Fruit fly (Drosophila melanogaster) whole organism, prepupa: ENCODE data around the gene Cby.

Source experiments
- CG10631 ChIP-seq: fragments of 200-800 bp; sonication (Bioruptor generic); optimal IDR thresholded peaks from 2 replicates; lab custom pipeline; 2016; ENCODE audit warnings: missing biosample characterization, missing genetic modification characterization
- CG10669 ChIP-seq: fragments of 200-800 bp; sonication (Bioruptor generic); optimal IDR thresholded peaks from 3 replicates; lab custom pipeline; 2018; ENCODE audit warnings: missing biosample characterization, mild to moderate bottlenecking, missing genetic modification characterization, moderate library complexity
- CG11762 ChIP-seq: fragments of 200-800 bp; sonication (Bioruptor generic); optimal IDR thresholded peaks from 3 replicates; lab custom pipeline; 2016; ENCODE audit warnings: missing biosample characterization, missing genetic modification characterization; ENCODE audit not compliant: insufficient read depth
- CG11902 ChIP-seq: fragments of 200-800 bp; sonication (Bioruptor generic); optimal IDR thresholded peaks from 3 replicates; lab custom pipeline; 2016; ENCODE audit warnings: missing biosample characterization, missing genetic modification characterization
- CG1621 ChIP-seq: fragments of 200-800 bp; sonication (Bioruptor generic); optimal IDR thresholded peaks from 3 replicates; lab custom pipeline; 2018; ENCODE audit warnings: missing biosample characterization, mild to moderate bottlenecking, missing genetic modification characterization
- CG16779 ChIP-seq: fragments of 200-800 bp; sonication (Bioruptor generic); optimal IDR thresholded peaks from 3 replicates; lab custom pipeline; 2017; ENCODE audit warnings: missing biosample characterization, mild to moderate bottlenecking, missing genetic modification characterization
- CG3032 ChIP-seq: fragments of 200-800 bp; optimal IDR thresholded peaks from 2 replicates; lab custom pipeline; 2019; ENCODE audit warnings: missing biosample characterization, mild to moderate bottlenecking, missing genetic modification characterization, moderate library complexity
- CG31627 ChIP-seq: fragments of 200-800 bp; sonication (Bioruptor generic); optimal IDR thresholded peaks from 3 replicates; lab custom pipeline; 2016; ENCODE audit warnings: missing biosample characterization, missing genetic modification characterization
- CG32006 ChIP-seq: fragments of 200-800 bp; sonication (Bioruptor generic); optimal IDR thresholded peaks from 3 replicates; lab custom pipeline; 2017; ENCODE audit warnings: missing biosample characterization, mild to moderate bottlenecking, missing genetic modification characterization
- CG34406 ChIP-seq: fragments of 200-800 bp; sonication (Bioruptor generic); optimal IDR thresholded peaks from 3 replicates; lab custom pipeline; 2016; ENCODE audit warnings: missing biosample characterization, missing genetic modification characterization
- CG4318 ChIP-seq: fragments of 200-800 bp; sonication (Bioruptor generic); optimal IDR thresholded peaks from 3 replicates; lab custom pipeline; 2017; ENCODE audit warnings: missing biosample characterization, mild to moderate bottlenecking, missing genetic modification characterization
- CG6163 ChIP-seq: fragments of 200-800 bp; sonication (Bioruptor generic); IDR thresholded peaks from 3 replicates; pipeline ENCODE4 v1.3.6; 2022; ENCODE audit warnings: missing biosample characterization, missing genetic modification characterization
- CG6276 ChIP-seq: fragments of 200-800 bp; sonication (Bioruptor generic); optimal IDR thresholded peaks from 2 replicates; lab custom pipeline; 2017; ENCODE audit warnings: missing biosample characterization, mild to moderate bottlenecking, missing genetic modification characterization
- CG6792 ChIP-seq: fragments of 200-800 bp; sonication (Bioruptor generic); optimal IDR thresholded peaks from 3 replicates; lab custom pipeline; 2016; ENCODE audit warnings: missing biosample characterization, missing genetic modification characterization
- CG7368 ChIP-seq: fragments of 200-800 bp; sonication (Bioruptor generic); optimal IDR thresholded peaks from 3 replicates; lab custom pipeline; 2016; ENCODE audit warnings: missing biosample characterization, missing genetic modification characterization
- CG8632 ChIP-seq: fragments of 200-800 bp; sonication (Bioruptor generic); optimal IDR thresholded peaks from 3 replicates; lab custom pipeline; 2016; ENCODE audit warnings: missing biosample characterization, missing genetic modification characterization
- Eip75B ChIP-seq: fragments of 200-800 bp; sonication (Bioruptor generic); optimal IDR thresholded peaks from 3 replicates; lab custom pipeline; 2016; ENCODE audit warnings: missing biosample characterization, missing genetic modification characterization
- Eip93F ChIP-seq: fragments of 200-800 bp; sonication (Bioruptor generic); optimal IDR thresholded peaks from 2 replicates; lab custom pipeline; 2016; ENCODE audit warnings: missing biosample characterization, mild to moderate bottlenecking, missing genetic modification characterization
- Ets96B ChIP-seq: fragments of 200-800 bp; optimal IDR thresholded peaks from 2 replicates; lab custom pipeline; 2019; ENCODE audit warnings: missing biosample characterization, mild to moderate bottlenecking, missing genetic modification characterization, moderate library complexity
- Gug ChIP-seq: fragments of 200-800 bp; sonication (Bioruptor generic); IDR thresholded peaks from 2 replicates; pipeline ENCODE4 v1.3.6; 2022; ENCODE audit warnings: missing biosample characterization, missing genetic modification characterization
- Hr38 ChIP-seq: sonication (Bioruptor generic); optimal IDR thresholded peaks from 2 replicates; lab custom pipeline; 2016; ENCODE audit warnings: missing biosample characterization, missing genetic modification characterization
- Hr39 ChIP-seq: fragments of 200-800 bp; sonication (Bioruptor generic); optimal IDR thresholded peaks from 2 replicates; lab custom pipeline; 2016; ENCODE audit warnings: missing biosample characterization, missing genetic modification characterization
- Hr4 ChIP-seq: fragments of 200-800 bp; sonication (Bioruptor generic); optimal IDR thresholded peaks from 3 replicates; lab custom pipeline; 2016; ENCODE audit warnings: missing biosample characterization, missing genetic modification characterization
- Lpt ChIP-seq: fragments of 200-800 bp; sonication (Bioruptor generic); optimal IDR thresholded peaks from 3 replicates; lab custom pipeline; 2016; ENCODE audit warnings: missing biosample characterization, missing genetic modification characterization
- Met ChIP-seq: fragments of 200-800 bp; sonication (Bioruptor generic); optimal IDR thresholded peaks from 3 replicates; lab custom pipeline; 2016; ENCODE audit warnings: missing biosample characterization, missing genetic modification characterization
- OdsH ChIP-seq: fragments of 200-800 bp; sonication (Bioruptor generic); optimal IDR thresholded peaks from 3 replicates; lab custom pipeline; 2016; ENCODE audit warnings: missing biosample characterization, missing genetic modification characterization
- Smox ChIP-seq: fragments of 200-800 bp; sonication (Bioruptor generic); optimal IDR thresholded peaks from 3 replicates; lab custom pipeline; 2016; ENCODE audit warnings: missing biosample characterization, missing genetic modification characterization
- Sox102F ChIP-seq: fragments of 200-800 bp; sonication (Bioruptor generic); optimal IDR thresholded peaks from 2 replicates; lab custom pipeline; 2016; ENCODE audit warnings: missing biosample characterization, mild to moderate bottlenecking, missing genetic modification characterization
- Sox14 ChIP-seq: fragments of 200-800 bp; sonication (Bioruptor generic); optimal IDR thresholded peaks from 3 replicates; lab custom pipeline; 2016; ENCODE audit warnings: missing biosample characterization, missing genetic modification characterization
- Sox15 ChIP-seq: fragments of 200-800 bp; sonication (Bioruptor generic); optimal IDR thresholded peaks from 3 replicates; lab custom pipeline; 2016; ENCODE audit warnings: missing biosample characterization, missing genetic modification characterization
- achi ChIP-seq: fragments of 200-800 bp; sonication (Bioruptor generic); optimal IDR thresholded peaks from 3 replicates; lab custom pipeline; 2016; ENCODE audit warnings: missing biosample characterization, missing genetic modification characterization
- acj6 ChIP-seq: fragments of 200-800 bp; sonication (Bioruptor generic); optimal IDR thresholded peaks from 3 replicates; lab custom pipeline; 2016; ENCODE audit warnings: missing biosample characterization, missing genetic modification characterization
- cyc ChIP-seq: fragments of 200-800 bp; sonication (Bioruptor generic); optimal IDR thresholded peaks from 3 replicates; lab custom pipeline; 2016; ENCODE audit warnings: missing biosample characterization, missing genetic modification characterization
- dac ChIP-seq: fragments of 200-800 bp; sonication (Bioruptor generic); optimal IDR thresholded peaks from 2 replicates; lab custom pipeline; 2017; ENCODE audit warnings: missing biosample characterization, mild to moderate bottlenecking, missing genetic modification characterization
- dsx ChIP-seq: fragments of 200-800 bp; optimal IDR thresholded peaks from 3 replicates; lab custom pipeline; 2019; ENCODE audit warnings: missing biosample characterization, mild to moderate bottlenecking, missing genetic modification characterization, moderate library complexity; ENCODE audit not compliant: poor library complexity, severe bottlenecking
- fkh ChIP-seq: fragments of 200-800 bp; sonication (Bioruptor generic); optimal IDR thresholded peaks from 3 replicates; lab custom pipeline; 2017; ENCODE audit warnings: missing biosample characterization, mild to moderate bottlenecking, missing genetic modification characterization, moderate library complexity
- lz ChIP-seq: fragments of 200-800 bp; sonication (Bioruptor generic); optimal IDR thresholded peaks from 3 replicates; lab custom pipeline; 2016; ENCODE audit warnings: missing biosample characterization, missing genetic modification characterization
- net ChIP-seq: fragments of 200-800 bp; sonication (Bioruptor generic); optimal IDR thresholded peaks from 3 replicates; lab custom pipeline; 2016; ENCODE audit warnings: missing biosample characterization, missing genetic modification characterization
- pdm3 ChIP-seq: fragments of 200-800 bp; sonication (Bioruptor generic); optimal IDR thresholded peaks from 3 replicates; lab custom pipeline; 2016; ENCODE audit warnings: missing biosample characterization, missing genetic modification characterization
- salr ChIP-seq, 2 experiments: fragments of 200-800 bp; sonication (Bioruptor generic); optimal IDR thresholded peaks; 3 replicates each; lab custom pipeline; 2016 to 2018; ENCODE audit warnings: missing biosample characterization in 2 of 2, missing genetic modification characterization in 2 of 2, mild to moderate bottlenecking in 1 of 2
- spab ChIP-seq: fragments of 200-800 bp; sonication (Bioruptor generic); optimal IDR thresholded peaks from 2 replicates; lab custom pipeline; 2017; ENCODE audit warnings: missing biosample characterization, mild to moderate bottlenecking, missing genetic modification characterization, missing genetic modification reagents
- ss ChIP-seq, 2 experiments: fragments of 200-800 bp; sonication (Bioruptor generic); optimal IDR thresholded peaks; 2 replicates in 1 of 2; 3 replicates in 1 of 2; lab custom pipeline; 2017 to 2018; ENCODE audit warnings: mild to moderate bottlenecking in 2 of 2, missing biosample characterization in 2 of 2, missing genetic modification characterization in 2 of 2, moderate library complexity in 1 of 2
- svp ChIP-seq: fragments of 200-800 bp; sonication (Bioruptor generic); peaks from one replicate; lab custom pipeline; 2016; ENCODE audit warnings: missing biosample characterization, missing genetic modification characterization
- topi ChIP-seq: fragments of 200-800 bp; sonication (Bioruptor generic); optimal IDR thresholded peaks from 3 replicates; lab custom pipeline; 2016; ENCODE audit warnings: missing biosample characterization, missing genetic modification characterization
- vri ChIP-seq: fragments of 200-800 bp; sonication (Bioruptor generic); optimal IDR thresholded peaks from 3 replicates; lab custom pipeline; 2016; ENCODE audit warnings: missing biosample characterization, mild to moderate bottlenecking, missing genetic modification characterization

Cby gene

DNA sequence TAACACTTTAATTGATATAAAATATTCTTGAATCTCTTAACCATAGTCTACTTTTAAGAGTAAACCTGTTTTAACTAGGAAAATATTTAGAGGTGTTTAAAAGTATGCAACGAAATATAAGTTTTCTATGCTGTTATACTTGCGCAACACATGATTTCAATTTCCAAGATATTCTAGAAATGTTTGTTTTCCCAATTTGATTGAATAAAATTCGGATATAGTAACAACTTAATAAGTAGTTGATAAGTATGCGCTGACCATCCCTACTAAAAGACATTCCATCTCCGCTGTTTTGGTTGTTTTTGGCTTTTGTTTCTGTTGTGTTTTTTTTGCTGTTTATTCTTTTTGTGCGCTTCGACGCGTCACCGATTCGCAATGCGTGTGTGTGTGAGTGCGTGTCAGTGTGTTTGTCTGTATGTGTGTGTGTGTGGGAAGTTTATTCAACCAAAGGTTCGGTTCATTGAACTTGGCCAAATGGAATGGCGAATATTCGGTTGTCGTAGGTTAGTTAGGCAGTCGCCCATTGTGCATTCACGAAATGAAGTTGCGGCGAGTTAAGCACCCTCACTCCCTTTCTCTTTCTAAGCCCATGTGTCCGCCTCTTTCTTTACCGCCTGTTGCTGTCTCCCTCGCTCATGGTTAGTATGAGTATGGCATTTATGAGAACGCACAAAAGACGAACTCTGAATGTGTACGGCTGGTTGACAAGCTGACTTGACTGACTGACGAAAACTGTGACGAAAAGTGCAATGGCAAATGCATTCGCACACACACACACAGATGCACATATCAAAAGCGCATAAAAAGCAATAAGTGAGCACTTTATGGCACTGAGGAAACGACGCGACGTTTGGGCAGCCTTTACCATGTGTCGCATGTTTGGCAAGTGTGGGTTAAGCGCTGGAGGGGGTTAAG, 28.4 kb downstream of the Cby start (continued):
- TF ChIP-seq topi = peak; percentile 55
- no peak for TF ChIP-seq Hr38 (GFP tag; lab: Kevin White, UChicago)
- peak; percentile 21 for TF ChIP-seq CG34406 (GFP tag; lab: Kevin White, UChicago)
- peak; percentile 12 for TF ChIP-seq CG31627
- TF ChIP-seq Sox102F (GFP tag; lab: Kevin White, UChicago) = no peak
- peak; percentile 36 for TF ChIP-seq CG6276 (GFP tag; lab: Kevin White, UChicago)
- no peak for TF ChIP-seq spab (GFP tag; lab: Kevin White, UChicago)
- peak; percentile 21 for TF ChIP-seq acj6 (GFP tag; lab: Kevin White, UChicago)
- TF ChIP-seq Hr39 = peak; percentile 47
- peak; percentile 6 for TF ChIP-seq Sox14 (GFP tag; lab: Kevin White, UChicago)
- TF ChIP-seq CG4318 = no peak
- TF ChIP-seq Lpt (GFP tag; lab: Kevin White, UChicago) = peak; percentile 4
- no peak for TF ChIP-seq dac
- peak in 1 of 2 experiments; percentile 57 for TF ChIP-seq salr (GFP tag; optimal IDR thresholded peaks at IDR 0.05; lab: Kevin White, UChicago)
- TF ChIP-seq CG1621 (tag; lab: Kevin White, UChicago) = no peak
- TF ChIP-seq CG10669 (GFP tag; lab: Kevin White, UChicago) = peak; percentile 41
- TF ChIP-seq Smox (GFP tag; lab: Kevin White, UChicago) = peak; percentile 36
- no peak for TF ChIP-seq Eip75B (GFP tag; lab: Kevin White, UChicago)
- TF ChIP-seq CG16779 = peak; percentile 3
- peak; percentile 19 for TF ChIP-seq achi (GFP tag; lab: Kevin White, UChicago)
- peak; percentile 12 for TF ChIP-seq CG11902 (GFP tag; lab: Kevin White, UChicago)

- TF ChIP-seq Hr38 (GFP tag; lab: Kevin White, UChicago) = peak; percentile 6
- peak; percentile 94 for TF ChIP-seq Gug (GFP tag; lab: Robert Waterston, UW)
- peak; percentile 81 for TF ChIP-seq Sox15 (GFP tag; lab: Kevin White, UChicago)
- TF ChIP-seq Smox (GFP tag; lab: Kevin White, UChicago) = peak; percentile 87
- TF ChIP-seq Eip75B (GFP tag; lab: Kevin White, UChicago) = peak; percentile 95
- TF ChIP-seq CG11902 (GFP tag; lab: Kevin White, UChicago) = peak; percentile 81
- TF ChIP-seq vri = peak; percentile 73
- TF ChIP-seq CG6276 (GFP tag; lab: Kevin White, UChicago) = peak; percentile 93
- TF ChIP-seq salr (GFP tag; optimal IDR thresholded peaks at IDR 0.05; lab: Kevin White, UChicago) = peak; percentile 93
- TF ChIP-seq ss (GFP tag; optimal IDR thresholded peaks at IDR 0.05; lab: Kevin White, UChicago) = peak; percentile 95 to 97
- peak; percentile 95 for TF ChIP-seq Sox14 (GFP tag; lab: Kevin White, UChicago)
- TF ChIP-seq CG32006 = peak; percentile 96
- TF ChIP-seq CG8632 = peak; percentile 84
- TF ChIP-seq achi (GFP tag; lab: Kevin White, UChicago) = peak; percentile 95
- peak; percentile 88 for TF ChIP-seq CG7368 (GFP tag; lab: Kevin White, UChicago)
- peak; percentile 94 for TF ChIP-seq pdm3 (GFP tag; lab: Kevin White, UChicago)
- TF ChIP-seq cyc = peak; percentile 85
- peak; percentile 90 for TF ChIP-seq CG16779
- TF ChIP-seq CG4318 = peak; percentile 91
- TF ChIP-seq Hr4 (GFP tag; lab: Kevin White, UChicago) = peak; percentile 94
- peak; percentile 95 for TF ChIP-seq Ets96B (tag; lab: Kevin White, UChicago)
- peak; percentile 98 for TF ChIP-seq CG6163 (GFP tag; lab: Robert Waterston, UW)
- TF ChIP-seq dac = peak; percentile 90
- peak; percentile 90 for TF ChIP-seq CG11762 (GFP tag; lab: Kevin White, UChicago)
- TF ChIP-seq Met (GFP tag; lab: Kevin White, UChicago) = peak; percentile 90
- TF ChIP-seq Eip93F = peak; percentile 80
- TF ChIP-seq CG34406 (GFP tag; lab: Kevin White, UChicago) = peak; percentile 87
- peak; percentile 96 for TF ChIP-seq dsx
- TF ChIP-seq fkh = no peak
- TF ChIP-seq lz (GFP tag; lab: Kevin White, UChicago) = peak; percentile 90
- peak; percentile 93 for TF ChIP-seq CG6792 (GFP tag; lab: Kevin White, UChicago)
- TF ChIP-seq Lpt (GFP tag; lab: Kevin White, UChicago) = peak; percentile 93
- peak; percentile 96 for TF ChIP-seq CG3032 (tag; lab: Kevin White, UChicago)
- TF ChIP-seq Sox102F (GFP tag; lab: Kevin White, UChicago) = peak; percentile 90
- TF ChIP-seq svp (GFP tag; lab: Kevin White, UChicago) = peak; percentile 94
- TF ChIP-seq OdsH (GFP tag; lab: Kevin White, UChicago) = peak; percentile 95
- peak; percentile 92 for TF ChIP-seq CG10669 (GFP tag; lab: Kevin White, UChicago)
- peak; percentile 98 for TF ChIP-seq CG10631
- peak; percentile 92 for TF ChIP-seq net (GFP tag; lab: Kevin White, UChicago)
These were observed 29.8 kb downstream of the Cby start for dm6 chr3R:21897565-21897964.
